Fruit fly (Drosophila melanogaster) whole organism, prepupa: ENCODE data around the gene CG17329.

Experiments
- Blimp-1 ChIP-seq: fragments of 200-800 bp; sonication (Bioruptor generic); optimal IDR thresholded peaks from 3 replicates; lab custom pipeline; 2017; ENCODE audit warnings: missing biosample characterization, missing genetic modification characterization, mild to moderate bottlenecking, moderate library complexity, missing genetic modification reagents
- CG10669 ChIP-seq: fragments of 200-800 bp; sonication (Bioruptor generic); optimal IDR thresholded peaks from 3 replicates; lab custom pipeline; 2018; ENCODE audit warnings: missing biosample characterization, mild to moderate bottlenecking, missing genetic modification characterization, moderate library complexity
- CG11294 ChIP-seq: fragments of 200-800 bp; sonication (Bioruptor generic); IDR thresholded peaks from 2 replicates; pipeline ENCODE4 v1.3.6; 2022; ENCODE audit warnings: missing biosample characterization, missing genetic modification characterization
- CG11762 ChIP-seq: fragments of 200-800 bp; sonication (Bioruptor generic); optimal IDR thresholded peaks from 3 replicates; lab custom pipeline; 2016; ENCODE audit warnings: missing biosample characterization, missing genetic modification characterization; ENCODE audit not compliant: insufficient read depth
- CG11902 ChIP-seq: fragments of 200-800 bp; sonication (Bioruptor generic); optimal IDR thresholded peaks from 3 replicates; lab custom pipeline; 2016; ENCODE audit warnings: missing biosample characterization, missing genetic modification characterization
- CG1621 ChIP-seq: fragments of 200-800 bp; sonication (Bioruptor generic); optimal IDR thresholded peaks from 3 replicates; lab custom pipeline; 2018; ENCODE audit warnings: missing biosample characterization, mild to moderate bottlenecking, missing genetic modification characterization
- CG16779 ChIP-seq: fragments of 200-800 bp; sonication (Bioruptor generic); optimal IDR thresholded peaks from 3 replicates; lab custom pipeline; 2017; ENCODE audit warnings: missing biosample characterization, mild to moderate bottlenecking, missing genetic modification characterization
- CG3032 ChIP-seq: fragments of 200-800 bp; optimal IDR thresholded peaks from 2 replicates; lab custom pipeline; 2019; ENCODE audit warnings: missing biosample characterization, mild to moderate bottlenecking, missing genetic modification characterization, moderate library complexity
- CG31627 ChIP-seq: fragments of 200-800 bp; sonication (Bioruptor generic); optimal IDR thresholded peaks from 3 replicates; lab custom pipeline; 2016; ENCODE audit warnings: missing biosample characterization, missing genetic modification characterization
- CG32006 ChIP-seq: fragments of 200-800 bp; sonication (Bioruptor generic); optimal IDR thresholded peaks from 3 replicates; lab custom pipeline; 2017; ENCODE audit warnings: missing biosample characterization, mild to moderate bottlenecking, missing genetic modification characterization
- CG34406 ChIP-seq: fragments of 200-800 bp; sonication (Bioruptor generic); optimal IDR thresholded peaks from 3 replicates; lab custom pipeline; 2016; ENCODE audit warnings: missing biosample characterization, missing genetic modification characterization
- CG3919 ChIP-seq: fragments of 200-800 bp; sonication (Bioruptor generic); optimal IDR thresholded peaks from 3 replicates; lab custom pipeline; 2016; ENCODE audit warnings: missing biosample characterization, missing genetic modification characterization
- CG4318 ChIP-seq: fragments of 200-800 bp; sonication (Bioruptor generic); optimal IDR thresholded peaks from 3 replicates; lab custom pipeline; 2017; ENCODE audit warnings: missing biosample characterization, mild to moderate bottlenecking, missing genetic modification characterization
- CG6163 ChIP-seq: fragments of 200-800 bp; sonication (Bioruptor generic); IDR thresholded peaks from 3 replicates; pipeline ENCODE4 v1.3.6; 2022; ENCODE audit warnings: missing biosample characterization, missing genetic modification characterization
- CG6276 ChIP-seq: fragments of 200-800 bp; sonication (Bioruptor generic); optimal IDR thresholded peaks from 2 replicates; lab custom pipeline; 2017; ENCODE audit warnings: missing biosample characterization, mild to moderate bottlenecking, missing genetic modification characterization
- CG6792 ChIP-seq: fragments of 200-800 bp; sonication (Bioruptor generic); optimal IDR thresholded peaks from 3 replicates; lab custom pipeline; 2016; ENCODE audit warnings: missing biosample characterization, missing genetic modification characterization
- CG7368 ChIP-seq: fragments of 200-800 bp; sonication (Bioruptor generic); optimal IDR thresholded peaks from 3 replicates; lab custom pipeline; 2016; ENCODE audit warnings: missing biosample characterization, missing genetic modification characterization
- CG8119 ChIP-seq: fragments of 200-800 bp; sonication (Bioruptor generic); IDR thresholded peaks from 3 replicates; pipeline ENCODE4 v1.3.6; 2022; ENCODE audit warnings: missing biosample characterization, missing genetic modification characterization
- CG8319 ChIP-seq: fragments of 200-800 bp; sonication (Bioruptor generic); optimal IDR thresholded peaks from 3 replicates; lab custom pipeline; 2016; ENCODE audit warnings: missing biosample characterization, missing genetic modification characterization
- CG8632 ChIP-seq: fragments of 200-800 bp; sonication (Bioruptor generic); optimal IDR thresholded peaks from 3 replicates; lab custom pipeline; 2016; ENCODE audit warnings: missing biosample characterization, missing genetic modification characterization
- Eip75B ChIP-seq: fragments of 200-800 bp; sonication (Bioruptor generic); optimal IDR thresholded peaks from 3 replicates; lab custom pipeline; 2016; ENCODE audit warnings: missing biosample characterization, missing genetic modification characterization
- Eip78C ChIP-seq: fragments of 200-800 bp; sonication (Bioruptor generic); peaks from one replicate; lab custom pipeline; 2016; ENCODE audit warnings: missing biosample characterization, missing genetic modification characterization
- Eip93F ChIP-seq: fragments of 200-800 bp; sonication (Bioruptor generic); optimal IDR thresholded peaks from 2 replicates; lab custom pipeline; 2016; ENCODE audit warnings: missing biosample characterization, mild to moderate bottlenecking, missing genetic modification characterization
- Ets21C ChIP-seq: fragments of 200-800 bp; sonication (Bioruptor generic); optimal IDR thresholded peaks from 3 replicates; lab custom pipeline; 2016; ENCODE audit warnings: missing biosample characterization, missing genetic modification characterization
- Ets96B ChIP-seq: fragments of 200-800 bp; optimal IDR thresholded peaks from 2 replicates; lab custom pipeline; 2019; ENCODE audit warnings: missing biosample characterization, mild to moderate bottlenecking, missing genetic modification characterization, moderate library complexity
- Gug ChIP-seq: fragments of 200-800 bp; sonication (Bioruptor generic); IDR thresholded peaks from 2 replicates; pipeline ENCODE4 v1.3.6; 2022; ENCODE audit warnings: missing biosample characterization, missing genetic modification characterization
- Hr38 ChIP-seq: sonication (Bioruptor generic); optimal IDR thresholded peaks from 2 replicates; lab custom pipeline; 2016; ENCODE audit warnings: missing biosample characterization, missing genetic modification characterization
- Hr39 ChIP-seq: fragments of 200-800 bp; sonication (Bioruptor generic); optimal IDR thresholded peaks from 2 replicates; lab custom pipeline; 2016; ENCODE audit warnings: missing biosample characterization, missing genetic modification characterization
- Hr4 ChIP-seq: fragments of 200-800 bp; sonication (Bioruptor generic); optimal IDR thresholded peaks from 3 replicates; lab custom pipeline; 2016; ENCODE audit warnings: missing biosample characterization, missing genetic modification characterization
- Lpt ChIP-seq: fragments of 200-800 bp; sonication (Bioruptor generic); optimal IDR thresholded peaks from 3 replicates; lab custom pipeline; 2016; ENCODE audit warnings: missing biosample characterization, missing genetic modification characterization
- OdsH ChIP-seq: fragments of 200-800 bp; sonication (Bioruptor generic); optimal IDR thresholded peaks from 3 replicates; lab custom pipeline; 2016; ENCODE audit warnings: missing biosample characterization, missing genetic modification characterization
- Smox ChIP-seq: fragments of 200-800 bp; sonication (Bioruptor generic); optimal IDR thresholded peaks from 3 replicates; lab custom pipeline; 2016; ENCODE audit warnings: missing biosample characterization, missing genetic modification characterization
- Sox102F ChIP-seq: fragments of 200-800 bp; sonication (Bioruptor generic); optimal IDR thresholded peaks from 2 replicates; lab custom pipeline; 2016; ENCODE audit warnings: missing biosample characterization, mild to moderate bottlenecking, missing genetic modification characterization
- Sox14 ChIP-seq: fragments of 200-800 bp; sonication (Bioruptor generic); optimal IDR thresholded peaks from 3 replicates; lab custom pipeline; 2016; ENCODE audit warnings: missing biosample characterization, missing genetic modification characterization
- Sox15 ChIP-seq: fragments of 200-800 bp; sonication (Bioruptor generic); optimal IDR thresholded peaks from 3 replicates; lab custom pipeline; 2016; ENCODE audit warnings: missing biosample characterization, missing genetic modification characterization
- achi ChIP-seq: fragments of 200-800 bp; sonication (Bioruptor generic); optimal IDR thresholded peaks from 3 replicates; lab custom pipeline; 2016; ENCODE audit warnings: missing biosample characterization, missing genetic modification characterization
- dac ChIP-seq: fragments of 200-800 bp; sonication (Bioruptor generic); optimal IDR thresholded peaks from 2 replicates; lab custom pipeline; 2017; ENCODE audit warnings: missing biosample characterization, mild to moderate bottlenecking, missing genetic modification characterization
- eg ChIP-seq: fragments of 200-800 bp; sonication (Bioruptor generic); IDR thresholded peaks from 3 replicates; pipeline ENCODE4 v1.3.6; 2022; ENCODE audit warnings: missing biosample characterization, missing genetic modification characterization
- esn ChIP-seq: fragments of 200-800 bp; sonication (Bioruptor generic); optimal IDR thresholded peaks from 2 replicates; lab custom pipeline; 2016; ENCODE audit warnings: missing biosample characterization, mild to moderate bottlenecking, missing genetic modification characterization, moderate library complexity
- fd59A ChIP-seq: fragments of 200-800 bp; sonication (Bioruptor generic); optimal IDR thresholded peaks from 2 replicates; lab custom pipeline; 2017; ENCODE audit warnings: missing biosample characterization, mild to moderate bottlenecking, missing genetic modification characterization, missing genetic modification reagents
- fd85E ChIP-seq: fragments of 200-800 bp; sonication (Bioruptor generic); optimal IDR thresholded peaks from 3 replicates; lab custom pipeline; 2016; ENCODE audit warnings: missing biosample characterization, missing genetic modification characterization
- net ChIP-seq: fragments of 200-800 bp; sonication (Bioruptor generic); optimal IDR thresholded peaks from 3 replicates; lab custom pipeline; 2016; ENCODE audit warnings: missing biosample characterization, missing genetic modification characterization
- pdm3 ChIP-seq: fragments of 200-800 bp; sonication (Bioruptor generic); optimal IDR thresholded peaks from 3 replicates; lab custom pipeline; 2016; ENCODE audit warnings: missing biosample characterization, missing genetic modification characterization
- spab ChIP-seq: fragments of 200-800 bp; sonication (Bioruptor generic); optimal IDR thresholded peaks from 2 replicates; lab custom pipeline; 2017; ENCODE audit warnings: missing biosample characterization, mild to moderate bottlenecking, missing genetic modification characterization, missing genetic modification reagents
- ss ChIP-seq, 2 experiments: fragments of 200-800 bp; sonication (Bioruptor generic); optimal IDR thresholded peaks; 2 replicates in 1 of 2; 3 replicates in 1 of 2; lab custom pipeline; 2017 to 2018; ENCODE audit warnings: mild to moderate bottlenecking in 2 of 2, missing biosample characterization in 2 of 2, missing genetic modification characterization in 2 of 2, moderate library complexity in 1 of 2
- svp ChIP-seq: fragments of 200-800 bp; sonication (Bioruptor generic); peaks from one replicate; lab custom pipeline; 2016; ENCODE audit warnings: missing biosample characterization, missing genetic modification characterization
- topi ChIP-seq: fragments of 200-800 bp; sonication (Bioruptor generic); optimal IDR thresholded peaks from 3 replicates; lab custom pipeline; 2016; ENCODE audit warnings: missing biosample characterization, missing genetic modification characterization
- vri ChIP-seq: fragments of 200-800 bp; sonication (Bioruptor generic); optimal IDR thresholded peaks from 3 replicates; lab custom pipeline; 2016; ENCODE audit warnings: missing biosample characterization, mild to moderate bottlenecking, missing genetic modification characterization

Gene CG17329

dm6 chr2L:16279774-16280252, 11.3 kb upstream of the CG17329 start (continued):
- TF ChIP-seq Smox (GFP tag; lab: Kevin White, UChicago) (peak; percentile 73), CG1621 (tag; lab: Kevin White, UChicago) (peak; percentile 76), Hr39 (GFP tag; lab: Kevin White, UChicago) (peak; percentile 71), CG11762 (GFP tag; lab: Kevin White, UChicago) (peak; percentile 84), CG8119 (GFP tag; lab: Robert Waterston, UW) (peak; percentile 94), CG32006 (GFP tag; lab: Kevin White, UChicago) (peak; percentile 99), CG6792 (GFP tag; lab: Kevin White, UChicago) (peak; percentile 76), fd85E (GFP tag; lab: Kevin White, UChicago) (no peak), pdm3 (peak; percentile 93), Eip93F (GFP tag; lab: Kevin White, UChicago) (no peak), Lpt (GFP tag; lab: Kevin White, UChicago) (peak; percentile 94), Sox15 (GFP tag; lab: Kevin White, UChicago) (peak; percentile 59), topi (peak; percentile 73), CG16779 (peak; percentile 80), CG6276 (GFP tag; lab: Kevin White, UChicago) (peak; percentile 92), CG31627 (GFP tag; lab: Kevin White, UChicago) (peak; percentile 52), CG7368 (GFP tag; lab: Kevin White, UChicago) (peak; percentile 70), CG11294 (GFP tag; lab: Robert Waterston, UW) (peak; percentile 77), Sox14 (peak; percentile 91), CG34406 (peak; percentile 78), Hr38 (GFP tag; lab: Kevin White, UChicago) (peak; percentile 35), net (GFP tag; lab: Kevin White, UChicago) (peak; percentile 95), Ets21C (GFP tag; lab: Kevin White, UChicago) (peak; percentile 42), CG4318 (GFP tag; lab: Kevin White, UChicago) (peak; percentile 96), CG3032 (tag; lab: Kevin White, UChicago) (peak; percentile 86), Hr4 (GFP tag; lab: Kevin White, UChicago) (peak; percentile 98), spab (GFP tag; lab: Kevin White, UChicago) (peak; percentile 79), CG8319 (GFP tag; lab: Kevin White, UChicago) (peak; percentile 60), CG6163 (GFP tag; lab: Robert Waterston, UW) (peak; percentile 72), Eip75B (GFP tag; lab: Kevin White, UChicago) (peak; percentile 89), Sox102F (GFP tag; lab: Kevin White, UChicago) (peak; percentile 63), CG8632 (GFP tag; lab: Kevin White, UChicago) (peak; percentile 79)

- peak; percentile 44 for TF ChIP-seq OdsH (GFP tag; lab: Kevin White, UChicago)
- TF ChIP-seq Eip78C (GFP tag; lab: Kevin White, UChicago), result peak; percentile 67
- peak; percentile 56 for TF ChIP-seq pdm3
- no peak for TF ChIP-seq ss (GFP tag; optimal IDR thresholded peaks at IDR 0.05; lab: Kevin White, UChicago)
- TF ChIP-seq Sox15 (GFP tag; lab: Kevin White, UChicago), result no peak
- TF ChIP-seq fd85E (GFP tag; lab: Kevin White, UChicago), result no peak
- peak; percentile 38 for TF ChIP-seq Ets96B
- peak; percentile 50 for TF ChIP-seq CG3032 (tag; lab: Kevin White, UChicago)
- no peak for TF ChIP-seq Eip93F (GFP tag; lab: Kevin White, UChicago)
- TF ChIP-seq Gug, result no peak; the same call in 1 of the 2 replicates
- peak; percentile 81 for TF ChIP-seq CG32006 (GFP tag; lab: Kevin White, UChicago)
- no peak for TF ChIP-seq CG8319 (GFP tag; lab: Kevin White, UChicago)
- TF ChIP-seq CG6792 (GFP tag; lab: Kevin White, UChicago), result no peak
- peak; percentile 44 for TF ChIP-seq svp (GFP tag; lab: Kevin White, UChicago)
- TF ChIP-seq dac (GFP tag; lab: Kevin White, UChicago), result no peak
- peak; percentile 38 for TF ChIP-seq fd59A (GFP tag; lab: Kevin White, UChicago)
- peak; percentile 34 for TF ChIP-seq Eip75B (GFP tag; lab: Kevin White, UChicago)
- peak; percentile 1 for TF ChIP-seq CG3919 (GFP tag; lab: Kevin White, UChicago)
- no peak for TF ChIP-seq eg (GFP tag; lab: Robert Waterston, UW)
- TF ChIP-seq CG8632 (GFP tag; lab: Kevin White, UChicago), result no peak
- TF ChIP-seq CG31627 (GFP tag; lab: Kevin White, UChicago), result peak; percentile 6
- TF ChIP-seq Ets21C (GFP tag; lab: Kevin White, UChicago), result no peak
- peak; percentile 50 for TF ChIP-seq achi
- TF ChIP-seq CG10669 (GFP tag; lab: Kevin White, UChicago), result peak; percentile 4
- TF ChIP-seq vri (GFP tag; lab: Kevin White, UChicago), result no peak
- TF ChIP-seq esn (GFP tag; lab: Kevin White, UChicago), result no peak
- TF ChIP-seq CG11902 (GFP tag; lab: Kevin White, UChicago), result no peak
- TF ChIP-seq Blimp-1 (GFP tag; lab: Kevin White, UChicago), result no peak
These were observed 9.5 kb upstream of the CG17329 start for dm6 chr2L:16281419-16282076.
